Fruit fly (Drosophila melanogaster) whole organism, embryonic: ENCODE data around the gene inc.

Experiments used
- Abd-B ChIP-seq: fragments of 200-800 bp; sonication (Bioruptor generic); optimal IDR thresholded peaks from 2 replicates; lab custom pipeline; 2018; ENCODE audit warnings: missing biosample characterization, mild to moderate bottlenecking, missing genetic modification characterization, moderate library complexity
- Adf1 ChIP-seq: fragments of 200-800 bp; sonication (Bioruptor generic); IDR thresholded peaks from 2 replicates; pipeline ENCODE4 v1.3.6; 2022; ENCODE audit warnings: missing biosample characterization, missing genetic modification characterization
- Atf6 ChIP-seq: fragments of 200-800 bp; sonication (Bioruptor generic); IDR thresholded peaks from 2 replicates; pipeline ENCODE4 v1.3.6; 2022; ENCODE audit warnings: missing biosample characterization, missing genetic modification characterization
- Bgb ChIP-seq: fragments of 200-800 bp; sonication (Bioruptor generic); IDR thresholded peaks from 2 replicates; pipeline ENCODE4 v1.3.6; 2022; ENCODE audit warnings: missing biosample characterization, missing genetic modification characterization; ENCODE audit not compliant: partially characterized antibody
- Blimp-1 ChIP-seq: fragments of 200-800 bp; sonication (Bioruptor generic); optimal IDR thresholded peaks from 3 replicates; lab custom pipeline; 2018; ENCODE audit warnings: missing biosample characterization, missing genetic modification characterization, mild to moderate bottlenecking, moderate library complexity, missing genetic modification reagents
- CG10209 ChIP-seq: fragments of 200-800 bp; sonication (Bioruptor generic); optimal IDR thresholded peaks from 3 replicates; lab custom pipeline; 2017; ENCODE audit warnings: missing biosample characterization, mild to moderate bottlenecking, missing genetic modification characterization, missing genetic modification reagents
- CG15514 ChIP-seq: fragments of 200-800 bp; sonication (Bioruptor generic); optimal IDR thresholded peaks from 3 replicates; lab custom pipeline; 2017; ENCODE audit warnings: missing biosample characterization, missing genetic modification characterization, mild to moderate bottlenecking, moderate library complexity, missing genetic modification reagents
- CG1792 ChIP-seq: fragments of 200-800 bp; sonication (Bioruptor generic); optimal IDR thresholded peaks from 2 replicates; lab custom pipeline; 2016; ENCODE audit warnings: missing biosample characterization, missing genetic modification characterization
- CG18011 ChIP-seq: fragments of 200-800 bp; sonication (Bioruptor generic); optimal IDR thresholded peaks from 2 replicates; lab custom pipeline; 2017; ENCODE audit warnings: missing biosample characterization, missing genetic modification characterization, mild to moderate bottlenecking, moderate library complexity, missing genotype
- CG2120 ChIP-seq: fragments of 200-800 bp; sonication (Bioruptor generic); optimal IDR thresholded peaks from 3 replicates; lab custom pipeline; 2016; ENCODE audit warnings: missing biosample characterization, missing genetic modification characterization
- CG3281 ChIP-seq: fragments of 200-800 bp; sonication (Bioruptor generic); optimal IDR thresholded peaks from 3 replicates; lab custom pipeline; 2017; ENCODE audit warnings: missing biosample characterization, mild to moderate bottlenecking, missing genetic modification characterization
- CG8281 ChIP-seq: fragments of 200-800 bp; sonication (Bioruptor generic); optimal IDR thresholded peaks from 2 replicates; lab custom pipeline; 2018; ENCODE audit warnings: missing biosample characterization, mild to moderate bottlenecking, missing genetic modification characterization, moderate library complexity
- CTCF ChIP-seq: fragments of 200-800 bp; sonication (Bioruptor generic); optimal IDR thresholded peaks from 2 replicates; lab custom pipeline; 2017; ENCODE audit warnings: missing biosample characterization, mild to moderate bottlenecking, missing genetic modification characterization, moderate library complexity
- Deaf1 ChIP-seq: fragments of 200-800 bp; optimal IDR thresholded peaks from 3 replicates; lab custom pipeline; 2019; ENCODE audit warnings: missing biosample characterization, mild to moderate bottlenecking, missing genetic modification characterization, moderate library complexity
- Dip3 ChIP-seq: fragments of 200-800 bp; sonication (Bioruptor generic); optimal IDR thresholded peaks from 3 replicates; lab custom pipeline; 2016; ENCODE audit warnings: missing biosample characterization, missing genetic modification characterization
- Ets65A ChIP-seq: fragments of 200-800 bp; sonication (Bioruptor generic); peaks from one replicate; lab custom pipeline; 2016; ENCODE audit warnings: missing biosample characterization, missing genetic modification characterization
- Med ChIP-seq: fragments of 200-800 bp; sonication (Bioruptor generic); peaks from one replicate; lab custom pipeline; 2016; ENCODE audit warnings: missing biosample characterization, missing genetic modification characterization, mild to moderate bottlenecking, inconsistent platforms, moderate library complexity
- Sry-δ ChIP-seq: fragments of 200-800 bp; sonication (Bioruptor generic); optimal IDR thresholded peaks from 2 replicates; lab custom pipeline; 2016; ENCODE audit warnings: missing biosample characterization, missing genetic modification characterization
- YL-1 ChIP-seq: fragments of 200-800 bp; sonication (Bioruptor generic); optimal IDR thresholded peaks from 3 replicates; lab custom pipeline; 2017; ENCODE audit warnings: missing biosample characterization, mild to moderate bottlenecking, missing genetic modification characterization
- az2 ChIP-seq: fragments of 200-800 bp; sonication (Bioruptor generic); optimal IDR thresholded peaks from 3 replicates; lab custom pipeline; 2016; ENCODE audit warnings: missing biosample characterization, missing genetic modification characterization
- bab2 ChIP-seq: fragments of 200-800 bp; sonication (Bioruptor generic); optimal IDR thresholded peaks from 2 replicates; lab custom pipeline; 2016; ENCODE audit warnings: missing biosample characterization, missing genetic modification characterization
- dimm ChIP-seq: fragments of 200-800 bp; sonication (Bioruptor generic); IDR thresholded peaks from 2 replicates; pipeline ENCODE4 v1.3.6; 2022; ENCODE audit warnings: missing biosample characterization, missing genetic modification characterization
- exex ChIP-seq: fragments of 200-800 bp; sonication (Bioruptor generic); optimal IDR thresholded peaks from 4 replicates; lab custom pipeline; 2018; ENCODE audit warnings: missing biosample characterization, mild to moderate bottlenecking, missing genetic modification characterization, moderate library complexity
- jing ChIP-seq: fragments of 200-800 bp; sonication (Bioruptor generic); optimal IDR thresholded peaks from 2 replicates; lab custom pipeline; 2018; ENCODE audit warnings: missing biosample characterization, mild to moderate bottlenecking, missing genetic modification characterization
- lbe ChIP-seq: fragments of 200-800 bp; sonication (Bioruptor generic); optimal IDR thresholded peaks from 2 replicates; lab custom pipeline; 2016; ENCODE audit warnings: missing biosample characterization, mild to moderate bottlenecking, missing genetic modification characterization
- pfk ChIP-seq: fragments of 200-800 bp; sonication (Bioruptor generic); optimal IDR thresholded peaks from 2 replicates; lab custom pipeline; 2018; ENCODE audit warnings: missing biosample characterization, mild to moderate bottlenecking, missing genetic modification characterization, moderate library complexity
- pita ChIP-seq: fragments of 200-800 bp; sonication (Bioruptor generic); optimal IDR thresholded peaks from 2 replicates; lab custom pipeline; 2017; ENCODE audit warnings: missing biosample characterization, mild to moderate bottlenecking, missing genetic modification characterization
- sd ChIP-seq: fragments of 200-800 bp; sonication (Bioruptor generic); optimal IDR thresholded peaks from 3 replicates; lab custom pipeline; 2018; ENCODE audit warnings: missing biosample characterization, mild to moderate bottlenecking, missing genetic modification characterization, moderate library complexity
- tio ChIP-seq: fragments of 200-800 bp; sonication (Bioruptor generic); optimal IDR thresholded peaks from 2 replicates; lab custom pipeline; 2017; ENCODE audit warnings: missing biosample characterization, missing genetic modification characterization, inconsistent platforms
- twi ChIP-seq: fragments of 200-800 bp; optimal IDR thresholded peaks from 2 replicates; lab custom pipeline; 2019; ENCODE audit warnings: missing biosample characterization, mild to moderate bottlenecking, missing genetic modification characterization, moderate library complexity
- zfh2 ChIP-seq: fragments of 200-800 bp; sonication (Bioruptor generic); optimal IDR thresholded peaks from 2 replicates; lab custom pipeline; 2016; ENCODE audit warnings: missing biosample characterization, missing genetic modification characterization

Gene inc

DNA sequence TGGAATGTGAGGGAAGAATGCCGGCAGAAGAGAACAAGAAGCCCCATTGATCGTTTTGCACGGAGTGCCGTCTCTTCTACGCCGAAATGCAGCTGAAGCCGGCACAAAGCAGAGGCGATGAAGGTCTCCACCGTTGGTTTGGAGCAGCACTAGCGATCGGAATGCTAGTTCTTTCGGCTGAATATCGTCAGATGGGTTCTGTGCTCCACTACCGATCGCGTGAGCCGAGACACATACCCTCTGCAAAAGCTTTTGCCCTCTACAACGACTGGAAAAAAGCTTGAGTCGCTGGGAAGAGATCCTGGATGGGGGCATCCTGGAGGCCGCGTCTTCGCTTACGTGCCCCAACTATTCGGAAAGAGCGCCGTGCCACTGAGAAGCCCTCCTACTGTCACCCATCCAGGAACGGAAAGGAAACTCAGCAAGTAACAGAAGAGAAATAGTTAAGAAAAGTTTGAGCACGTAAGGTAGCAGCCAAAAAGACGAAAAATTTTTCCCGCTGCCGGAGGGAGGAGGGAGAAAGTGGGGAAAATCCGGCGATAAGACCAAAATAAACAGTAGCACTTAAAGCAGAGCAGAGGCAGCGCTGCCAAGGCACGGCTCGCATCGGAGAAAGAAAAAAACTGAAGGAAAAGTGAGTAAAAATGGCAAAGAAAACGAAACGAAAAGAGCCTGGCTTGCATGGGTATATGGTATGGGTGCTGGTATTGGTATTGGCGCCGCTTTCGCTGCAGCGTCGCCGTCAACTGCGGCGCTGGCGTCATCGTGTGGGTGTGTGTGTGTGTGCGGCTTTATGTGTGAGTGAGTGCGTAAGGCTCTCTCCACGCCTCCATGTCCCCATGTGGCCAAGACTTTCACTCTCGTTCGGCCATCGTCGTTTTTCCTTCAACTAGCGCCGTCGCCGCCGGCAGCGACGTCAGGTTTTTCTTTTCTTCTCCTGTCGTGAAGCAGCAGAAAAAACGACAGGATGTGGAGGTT lies 77.1 kb downstream of the inc start:
- TF ChIP-seq CG15514 (GFP tag; lab: Kevin White, UChicago), result peak; percentile 52
- TF ChIP-seq Blimp-1 (GFP tag; lab: Kevin White, UChicago), result no peak
- no peak for TF ChIP-seq Sry-δ (GFP tag; lab: Kevin White, UChicago)
- peak; percentile 18 for TF ChIP-seq Med (GFP tag; lab: Kevin White, UChicago)
- TF ChIP-seq Deaf1 (tag; lab: Kevin White, UChicago), result peak; percentile 16
- no peak for TF ChIP-seq CG8281 (tag; lab: Kevin White, UChicago)
- no peak for TF ChIP-seq Atf6 (GFP tag; lab: Robert Waterston, UW)
- TF ChIP-seq Adf1 (GFP tag; lab: Robert Waterston, UW), result peak; percentile 81
- TF ChIP-seq Abd-B (GFP tag; lab: Kevin White, UChicago), result no peak
- TF ChIP-seq CG3281, result no peak
- no peak for TF ChIP-seq exex (tag; lab: Kevin White, UChicago)
- TF ChIP-seq Ets65A (GFP tag; lab: Kevin White, UChicago), result peak; percentile 55
- TF ChIP-seq CTCF (GFP tag; lab: Kevin White, UChicago), result peak; percentile 67
- no peak for TF ChIP-seq twi (tag; lab: Kevin White, UChicago)
- TF ChIP-seq zfh2 (GFP tag; lab: Kevin White, UChicago), result no peak
- TF ChIP-seq CG2120 (GFP tag; lab: Kevin White, UChicago), result no peak
- TF ChIP-seq Dip3 (GFP tag; lab: Kevin White, UChicago), result no peak
- TF ChIP-seq pita (GFP tag; lab: Kevin White, UChicago), result peak; percentile 49
- TF ChIP-seq sd, result peak; percentile 56
- no peak for TF ChIP-seq CG10209
- no peak for TF ChIP-seq CG1792 (GFP tag; lab: Kevin White, UChicago)
- no peak for TF ChIP-seq CG18011 (GFP tag; lab: Kevin White, UChicago)

DNA sequence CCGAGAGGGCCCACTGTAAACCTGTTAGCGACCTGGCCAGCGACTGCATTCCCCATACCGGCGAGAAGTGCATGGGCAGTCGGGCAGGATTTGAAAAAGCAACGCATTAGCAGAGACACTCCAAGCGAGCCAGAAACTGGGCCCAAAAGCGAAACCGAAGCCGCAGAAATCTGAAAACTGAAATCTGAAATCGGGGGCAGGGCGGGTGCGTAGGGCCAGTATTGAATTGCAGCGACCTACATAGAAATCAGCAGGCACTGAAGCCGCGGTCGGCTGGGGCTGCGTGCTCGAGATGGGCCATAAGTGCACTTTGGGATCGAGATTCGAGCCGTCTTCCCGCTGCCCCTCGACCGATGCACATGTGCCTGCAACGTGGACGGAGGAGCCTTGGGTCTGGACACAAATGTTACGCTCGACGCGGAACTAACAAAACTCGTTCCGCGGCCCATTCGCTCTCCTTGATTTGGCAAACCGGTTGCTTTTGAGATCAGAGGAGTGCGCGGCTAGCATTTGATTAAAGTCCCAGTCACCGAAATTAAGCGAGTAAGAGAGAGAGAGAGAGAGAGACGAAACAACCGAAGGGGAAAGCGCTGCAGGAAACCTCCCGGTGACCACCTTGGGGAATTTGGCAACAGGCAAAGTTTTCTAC lies 78.9 kb downstream of the inc start:
- no peak for TF ChIP-seq zfh2 (GFP tag; lab: Kevin White, UChicago)
- TF ChIP-seq bab2, result no peak

DNA sequence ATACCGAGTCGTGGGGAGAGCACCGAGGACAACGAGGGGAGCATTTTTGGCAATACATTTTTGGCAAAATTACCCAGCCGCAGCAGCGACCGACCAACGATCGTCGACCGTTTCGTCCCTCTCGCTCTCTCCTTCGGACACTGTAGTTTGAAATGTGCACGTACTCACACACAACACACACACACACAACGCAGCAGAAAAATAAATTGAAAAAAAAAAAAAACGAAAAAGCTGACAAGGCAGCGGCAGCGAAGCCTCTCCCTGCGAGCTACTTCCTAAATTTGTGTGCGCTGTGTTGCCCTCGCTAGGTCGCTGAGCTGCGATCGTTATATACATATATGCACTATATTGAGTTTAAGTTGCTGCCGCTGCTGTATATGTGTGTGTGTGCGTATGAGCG lies 82.6 kb downstream of the inc start:
- peak; percentile 52 for TF ChIP-seq lbe (GFP tag; lab: Kevin White, UChicago)
- no peak for TF ChIP-seq Bgb (GFP tag; lab: Robert Waterston, UW)

DNA sequence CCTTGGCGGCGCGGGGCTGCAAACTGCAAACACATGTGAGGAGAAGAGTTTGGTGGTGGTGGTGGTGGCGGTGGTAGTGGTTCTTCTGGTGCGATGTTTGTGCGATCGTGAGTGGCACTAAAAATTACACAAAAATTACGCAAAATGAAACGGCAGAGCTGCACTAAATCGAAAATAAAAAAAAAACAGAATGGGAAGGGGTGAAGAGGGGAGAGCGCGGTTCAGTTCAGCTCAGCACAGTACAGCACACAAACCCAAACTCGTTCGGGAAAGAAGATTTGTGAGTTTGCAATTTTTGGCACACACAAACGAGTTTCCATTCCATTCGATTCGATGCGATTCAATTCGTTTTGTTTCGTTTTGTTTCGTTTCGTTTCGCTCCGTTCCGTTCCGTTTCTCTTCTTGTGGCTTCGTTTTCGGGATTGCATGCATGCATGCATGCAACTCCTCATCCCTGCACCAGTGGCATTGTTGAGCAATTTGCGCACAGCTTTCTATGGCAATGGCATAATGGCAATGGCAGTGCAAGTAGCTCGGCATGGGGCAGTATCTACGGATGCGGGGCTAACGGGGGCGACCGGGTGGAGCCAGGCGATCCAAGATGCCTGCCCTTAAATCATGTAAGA lies 83.4 kb downstream of the inc start:
- TF ChIP-seq pfk (peak; percentile 54), YL-1 (no peak), jing (no peak), tio (GFP tag; lab: Kevin White, UChicago) (no peak), dimm (no peak), az2 (GFP tag; lab: Kevin White, UChicago) (no peak)
- TF ChIP-seq, all 482 proteins: peak for 1
